Worm (Caenorhabditis elegans): ENCODE measurements around the gene spe-51.

Gene spe-51

DNA sequence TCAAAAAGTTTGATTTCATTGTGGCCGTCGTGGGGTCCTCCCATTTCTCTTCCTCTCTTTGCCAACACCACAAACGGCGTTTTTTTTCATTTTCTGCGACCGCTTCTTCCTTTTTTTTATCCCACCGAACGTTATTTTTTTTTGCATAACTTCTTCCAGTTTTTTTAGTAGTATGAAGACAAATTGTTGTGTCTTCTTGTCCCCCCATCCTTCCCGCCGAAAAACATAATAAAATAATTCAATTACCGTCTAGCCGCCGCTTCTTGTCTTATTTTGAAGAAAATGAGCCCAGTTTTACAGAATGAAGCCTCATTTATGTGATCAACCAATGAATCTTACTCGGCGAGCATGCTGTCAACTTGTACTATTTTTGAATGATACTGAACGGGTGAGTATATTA, 23.3 kb upstream of the spe-51 start, which contains the start of gene F29B9.12:
Gene F29B9.12 (plus strand): TSS at position 301 of the 400 bp plus-strand sequence.
- peak; percentile 46 for TF ChIP-seq ces-1 (GFP tag; optimal IDR thresholded peaks at IDR 0.05)
- no peak for TF ChIP-seq drap-1 (GFP tag; optimal IDR thresholded peaks at IDR 0.05)
- TF ChIP-seq sptf-1 (tag; optimal IDR thresholded peaks at IDR 0.05): no peak

DNA sequence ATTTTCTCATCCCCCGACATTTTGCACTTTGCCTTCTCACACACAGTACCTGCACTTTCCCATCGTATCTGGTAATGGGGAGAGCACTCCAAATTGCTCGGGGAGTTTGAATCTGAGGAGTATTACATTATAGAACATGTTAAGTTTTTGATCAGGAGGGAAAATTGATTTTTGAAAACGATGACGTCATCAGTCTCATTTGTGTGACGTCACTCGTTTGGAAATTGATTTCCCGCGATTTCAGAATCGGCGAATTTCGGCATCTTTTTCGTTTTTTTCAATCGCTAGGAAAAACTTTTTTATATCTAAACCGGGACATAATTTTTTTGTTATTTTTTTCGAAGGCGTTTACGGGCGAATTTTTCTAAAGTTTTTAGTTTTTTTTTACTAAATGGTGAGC, 19.2 kb upstream of the spe-51 start:
- TF ChIP-seq zip-8 (tag; optimal IDR thresholded peaks at IDR 0.05) (peak; percentile 100), ham-2 (GFP tag; optimal IDR thresholded peaks at IDR 0.05) (no peak)

DNA sequence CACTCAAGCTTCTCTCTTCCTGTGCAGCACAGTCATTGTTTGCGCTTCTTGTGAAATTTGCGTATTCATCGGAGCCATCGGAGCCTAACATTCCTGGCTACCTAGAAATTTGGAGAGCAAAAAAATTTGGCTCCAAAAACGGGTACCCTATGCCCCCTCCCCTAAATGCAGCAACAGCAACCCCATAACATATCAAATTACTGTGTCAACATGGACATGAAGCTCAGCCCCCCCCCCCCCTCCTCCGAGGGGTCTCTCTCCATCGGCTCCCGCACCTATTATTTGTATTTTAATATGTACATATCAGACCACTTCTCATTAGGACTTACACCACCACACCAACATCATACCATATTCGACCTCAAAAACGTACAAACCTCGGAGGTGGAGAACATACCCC, 18.2 kb upstream of the spe-51 start:
- no peak for TF ChIP-seq snpc-4 (tag; optimal IDR thresholded peaks at IDR 0.05)
- TF ChIP-seq pha-4 (tag; optimal IDR thresholded peaks at IDR 0.05): peak; percentile 83
- TF ChIP-seq nhr-12 (tag; optimal IDR thresholded peaks at IDR 0.05): no peak
- TF ChIP-seq bed-3 (GFP tag; optimal IDR thresholded peaks at IDR 0.05): no peak
- no peak for TF ChIP-seq unc-39 (tag; optimal IDR thresholded peaks at IDR 0.05)
- TF ChIP-seq cnd-1 (tag; optimal IDR thresholded peaks at IDR 0.05): no peak
- TF ChIP-seq mab-5 (tag; optimal IDR thresholded peaks at IDR 0.05): no peak

DNA sequence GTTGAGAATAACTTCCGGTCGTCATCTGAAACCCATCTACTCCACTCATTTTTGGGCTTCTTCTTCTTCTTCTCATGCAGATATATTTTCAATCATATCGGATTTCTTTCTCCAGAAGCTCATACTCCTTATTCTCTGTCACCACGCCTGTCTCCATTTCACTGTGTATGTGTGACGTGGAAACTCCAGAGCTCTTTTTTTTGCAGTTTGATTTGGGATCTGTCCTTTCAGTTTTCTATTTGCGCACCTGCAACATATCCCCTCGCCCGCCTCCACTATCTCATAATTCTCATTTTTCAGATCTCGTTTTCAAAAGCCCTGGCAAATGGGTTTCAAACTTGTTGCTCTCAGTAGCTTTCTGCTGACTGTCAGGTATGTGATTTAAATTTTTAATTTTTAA, 13.8 kb upstream of the spe-51 start, which contains the start of gene kin-36:
Gene kin-36 (plus strand): TSS at position 301 of the 400 bp plus-strand sequence.
- TF ChIP-seq blmp-1 (tag; optimal IDR thresholded peaks at IDR 0.05) (no peak), ces-1 (GFP tag; optimal IDR thresholded peaks at IDR 0.05) (no peak), ceh-39 (tag; optimal IDR thresholded peaks at IDR 0.05) (no peak), lsy-2 (tag; optimal IDR thresholded peaks at IDR 0.05) (no peak)

DNA sequence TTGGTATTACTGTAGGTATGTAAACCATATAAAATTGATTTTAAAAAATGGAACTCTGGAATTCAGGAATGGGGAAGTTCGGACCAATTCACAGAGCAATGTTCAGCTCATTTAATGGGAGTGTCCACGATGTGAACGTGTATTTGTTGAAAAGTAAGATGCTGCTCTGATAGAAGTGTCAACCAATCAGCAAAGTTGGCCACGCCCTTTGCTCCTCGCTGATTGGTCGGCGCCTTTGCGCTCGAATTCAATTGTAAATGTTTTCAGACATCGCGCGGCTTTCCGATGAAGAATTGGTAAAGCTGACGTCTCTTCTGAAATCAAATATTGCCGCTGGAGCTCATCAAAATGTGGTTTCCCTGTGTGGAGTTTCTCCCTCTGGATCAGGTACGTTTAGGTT, 9.4 kb upstream of the spe-51 start:
- TF ChIP-seq nhr-237 (tag; optimal IDR thresholded peaks at IDR 0.05) (no peak), ceh-39 (tag; optimal IDR thresholded peaks at IDR 0.05) (no peak), sem-2 (GFP tag; optimal IDR thresholded peaks at IDR 0.05) (no peak), lsy-2 (tag; optimal IDR thresholded peaks at IDR 0.05) (no peak), nhr-76 (tag; optimal IDR thresholded peaks at IDR 0.05) (no peak), elt-3 (tag; optimal IDR thresholded peaks at IDR 0.05) (no peak), ham-2 (GFP tag; optimal IDR thresholded peaks at IDR 0.05) (no peak)

DNA sequence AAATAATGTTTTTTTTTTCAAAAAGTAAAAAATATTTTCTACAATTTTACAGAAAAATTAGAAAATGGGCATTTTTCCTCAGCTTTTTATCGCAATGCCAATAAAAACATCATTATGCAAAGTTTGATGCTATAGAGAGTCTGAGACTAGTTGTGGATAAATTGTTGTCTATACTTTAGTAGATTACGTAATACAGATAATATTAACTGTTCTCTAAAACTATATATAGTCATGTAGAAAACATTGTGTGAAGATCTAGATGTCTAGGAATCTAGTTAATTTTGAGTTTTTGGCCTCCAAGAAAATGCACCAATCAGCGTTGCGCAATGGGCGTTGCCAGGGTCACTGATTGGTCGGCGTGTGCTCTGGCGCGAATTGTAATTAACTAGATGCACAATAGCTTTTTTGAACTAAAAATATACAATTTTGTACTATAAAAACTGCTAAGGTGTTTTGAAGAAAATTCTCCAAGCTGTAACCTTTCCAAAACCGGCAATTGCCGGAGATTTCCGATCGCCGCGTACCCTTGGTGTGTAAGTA, 6.2 kb upstream of the spe-51 start:
- no peak for TF ChIP-seq nhr-28 (tag; optimal IDR thresholded peaks at IDR 0.05)
- TF ChIP-seq zip-8 (tag; optimal IDR thresholded peaks at IDR 0.05): peak; percentile 52

DNA sequence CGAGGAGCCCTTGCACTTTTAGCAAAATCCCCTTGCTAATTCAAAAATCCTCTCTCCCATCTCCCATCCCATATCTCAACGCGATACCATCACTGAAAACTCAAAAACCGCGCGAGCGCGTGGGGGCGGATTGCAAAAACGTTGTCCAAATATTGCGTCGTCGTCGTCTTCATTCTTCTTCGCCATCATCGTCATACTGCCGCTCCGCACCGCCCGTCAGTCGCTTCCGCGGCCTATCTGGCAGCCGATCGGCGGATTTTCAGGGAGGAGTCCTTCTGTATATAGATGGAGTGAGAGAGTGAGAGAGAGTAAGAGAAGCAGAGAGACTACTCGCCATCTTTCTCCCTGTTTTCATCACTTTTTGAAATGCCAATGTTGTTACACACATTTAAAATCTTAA, 5.7 kb upstream of the spe-51 start:
- no peak for TF ChIP-seq ceh-43 (GFP tag; optimal IDR thresholded peaks at IDR 0.05)
- TF ChIP-seq lin-13 (tag; optimal IDR thresholded peaks at IDR 0.05): no peak
- no peak for TF ChIP-seq unc-120 (tag; optimal IDR thresholded peaks at IDR 0.05; ENCODE audit: poor library complexity, severe bottlenecking)
- TF ChIP-seq tbx-8 (GFP tag; optimal IDR thresholded peaks at IDR 0.05): no peak
- peak; percentile 29 for TF ChIP-seq ham-2 (GFP tag; optimal IDR thresholded peaks at IDR 0.05)

DNA sequence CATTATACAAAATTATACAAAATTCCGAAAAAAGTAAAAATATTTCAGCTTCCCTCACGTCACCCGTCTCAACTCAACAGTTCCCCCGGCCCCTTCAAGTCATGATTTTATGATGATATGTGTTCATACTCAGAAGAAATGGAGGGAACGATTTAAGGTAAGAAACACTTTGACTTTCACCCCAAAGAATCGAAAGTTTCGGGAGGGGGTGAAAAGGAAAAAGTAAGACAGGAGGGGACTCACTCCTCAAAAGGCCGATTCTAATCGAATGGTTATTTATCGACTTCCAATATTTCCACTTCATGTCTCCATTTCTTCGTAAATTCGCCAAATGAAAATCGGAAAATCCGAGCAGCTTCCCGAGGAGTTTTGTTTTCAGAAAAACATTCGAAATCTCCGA, 4.3 kb upstream of the spe-51 start, which contains the start of gene bus-4:
Gene bus-4 (plus strand): TSS at position 49 of the 400 bp plus-strand sequence.
- TF ChIP-seq hlh-1 (tag; optimal IDR thresholded peaks at IDR 0.05) (no peak), blmp-1 (tag; optimal IDR thresholded peaks at IDR 0.05) (peak; percentile 11)

DNA sequence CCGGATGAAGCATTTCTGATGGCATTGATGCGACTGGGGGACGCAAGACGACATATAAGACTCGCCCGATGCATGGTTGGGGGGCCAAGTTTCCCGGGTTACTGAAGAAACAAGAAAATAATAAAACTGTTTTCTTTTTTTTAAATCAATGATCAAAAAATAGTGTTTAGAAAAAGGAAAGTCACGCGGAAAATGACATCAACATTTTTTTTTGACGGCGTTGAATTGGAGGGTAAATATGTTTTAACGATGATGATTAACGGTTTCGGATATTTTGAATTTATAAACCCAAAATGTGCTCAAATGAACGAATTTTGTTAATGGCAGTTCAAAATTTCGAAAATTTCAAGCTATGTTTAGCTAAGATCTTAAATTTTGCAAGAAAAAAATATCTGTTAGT, 11.3 kb downstream of the spe-51 start, which contains the start of gene ogdh-1:
Gene ogdh-1 (minus strand): TSS at position 101 of the 400 bp plus-strand sequence.
- no peak for TF ChIP-seq nhr-28 (tag; optimal IDR thresholded peaks at IDR 0.05)
- TF ChIP-seq elt-1 (tag; optimal IDR thresholded peaks at IDR 0.05; ENCODE audit: borderline replicate concordance, insufficient read depth): no peak
- TF ChIP-seq blmp-1 (tag; optimal IDR thresholded peaks at IDR 0.05): no peak
- no peak for TF ChIP-seq mls-2 (tag; optimal IDR thresholded peaks at IDR 0.05)
